Worm (Caenorhabditis elegans): ENCODE measurements around the gene nhr-205.

The nhr-205 gene

ce11 chrV:10114329-10114728, 32.8 kb upstream of the nhr-205 start, which contains the start of gene cht-5:
Gene cht-5 (plus strand): TSS chrV:10114629.
- TF ChIP-seq ets-7 (tag; optimal IDR thresholded peaks at IDR 0.05), result no peak
- no peak for TF ChIP-seq hmg-4 (GFP tag; optimal IDR thresholded peaks at IDR 0.05)
- no peak for TF ChIP-seq scrt-1 (GFP tag; IDR thresholded peaks at IDR 0.05)
- no peak for TF ChIP-seq flt-1 (GFP tag; IDR thresholded peaks at IDR 0.05)
- no peak for TF ChIP-seq B0310.2 (tag; optimal IDR thresholded peaks at IDR 0.05)
- no peak for TF ChIP-seq tbx-11 (GFP tag; IDR thresholded peaks at IDR 0.05)
- no peak for TF ChIP-seq ceh-13 (GFP tag; optimal IDR thresholded peaks at IDR 0.05)
- no peak for TF ChIP-seq tbx-37 (GFP tag; conservative IDR thresholded peaks at IDR 0.05)
- TF ChIP-seq F13C5.2 (tag; optimal IDR thresholded peaks at IDR 0.05), result no peak
- no peak for TF ChIP-seq pes-1 (GFP tag; IDR thresholded peaks at IDR 0.05)
- TF ChIP-seq aly-1 (tag; optimal IDR thresholded peaks at IDR 0.05), result no peak
- no peak for TF ChIP-seq sea-1 (GFP tag; conservative IDR thresholded peaks at IDR 0.05)
- no peak for TF ChIP-seq ama-1 (optimal IDR thresholded peaks at IDR 0.05)
- TF ChIP-seq hmbx-1 (tag; optimal IDR thresholded peaks at IDR 0.05), result no peak
- TF ChIP-seq tra-4 (tag; optimal IDR thresholded peaks at IDR 0.05), result no peak
- no peak for TF ChIP-seq hnd-1 (tag; optimal IDR thresholded peaks at IDR 0.05)
- no peak for TF ChIP-seq ceh-36 (tag; optimal IDR thresholded peaks at IDR 0.05)

DNA sequence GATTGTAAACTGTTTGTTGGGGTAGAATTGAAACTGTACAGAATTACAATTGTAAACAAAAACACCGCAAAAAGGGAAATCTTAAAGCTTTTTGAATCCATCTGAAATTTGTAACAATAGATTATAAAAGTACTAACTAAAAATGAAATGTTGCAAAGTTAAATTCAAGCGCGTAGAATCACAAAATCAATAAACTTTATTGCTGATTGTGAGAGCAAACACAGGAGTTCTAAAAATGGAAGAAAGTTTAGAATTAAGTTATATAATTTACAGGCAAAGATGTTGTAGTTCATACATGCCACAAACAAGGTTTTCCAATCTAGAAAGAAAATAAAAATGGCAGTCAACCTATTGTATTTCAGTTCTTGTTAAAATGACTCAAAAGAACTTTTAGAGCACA, 30.6 kb upstream of the nhr-205 start, which contains the start of gene C08B6.3:
TSS of gene C08B6.3 (minus strand) at position 101 of the 400 bp plus-strand sequence.
- no peak for TF ChIP-seq tbx-11 (GFP tag; IDR thresholded peaks at IDR 0.05)
- TF ChIP-seq pes-1 (GFP tag; IDR thresholded peaks at IDR 0.05), result no peak
- TF ChIP-seq tbx-37 (GFP tag; conservative IDR thresholded peaks at IDR 0.05), result no peak
- no peak for TF ChIP-seq B0310.2 (tag; optimal IDR thresholded peaks at IDR 0.05)
- TF ChIP-seq ceh-13 (GFP tag; optimal IDR thresholded peaks at IDR 0.05), result no peak
- no peak for TF ChIP-seq F13C5.2 (tag; optimal IDR thresholded peaks at IDR 0.05)
- no peak for TF ChIP-seq ama-1 (optimal IDR thresholded peaks at IDR 0.05)
- no peak for TF ChIP-seq ceh-36 (tag; optimal IDR thresholded peaks at IDR 0.05)
- no peak for TF ChIP-seq scrt-1 (GFP tag; IDR thresholded peaks at IDR 0.05)
- TF ChIP-seq ets-7 (tag; optimal IDR thresholded peaks at IDR 0.05), result no peak
- no peak for TF ChIP-seq hmg-4 (GFP tag; optimal IDR thresholded peaks at IDR 0.05)
- no peak for TF ChIP-seq hmbx-1 (tag; optimal IDR thresholded peaks at IDR 0.05)
- TF ChIP-seq hnd-1 (tag; optimal IDR thresholded peaks at IDR 0.05), result no peak

DNA sequence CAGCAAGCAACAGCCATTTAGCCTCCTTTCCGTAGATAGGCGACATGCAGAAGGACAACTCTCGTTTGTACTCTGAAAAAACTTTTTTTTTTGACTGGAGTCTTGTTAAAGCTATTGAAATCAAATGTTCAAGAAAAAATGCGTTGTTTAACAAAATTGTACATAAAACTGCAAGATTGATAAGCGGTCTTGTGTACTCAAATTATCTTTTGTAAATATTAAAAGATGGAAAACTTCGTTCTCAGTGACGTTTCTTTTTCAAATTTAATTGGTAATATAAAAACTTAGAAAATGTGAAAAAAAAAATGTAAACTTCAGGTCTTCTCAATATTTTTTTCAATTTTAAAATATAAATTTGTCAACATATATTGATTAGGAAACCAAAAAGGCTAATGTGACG, 29.6 kb upstream of the nhr-205 start:
- TF ChIP-seq scrt-1 (GFP tag; IDR thresholded peaks at IDR 0.05), result no peak
- TF ChIP-seq tra-4 (tag; optimal IDR thresholded peaks at IDR 0.05), result no peak
- no peak for TF ChIP-seq B0310.2 (tag; optimal IDR thresholded peaks at IDR 0.05)
- TF ChIP-seq ceh-13 (GFP tag; optimal IDR thresholded peaks at IDR 0.05), result no peak
- no peak for TF ChIP-seq ets-7 (tag; optimal IDR thresholded peaks at IDR 0.05)
- TF ChIP-seq tbx-37 (GFP tag; conservative IDR thresholded peaks at IDR 0.05), result no peak
- no peak for TF ChIP-seq aly-1 (tag; optimal IDR thresholded peaks at IDR 0.05)
- TF ChIP-seq hnd-1 (tag; optimal IDR thresholded peaks at IDR 0.05), result no peak
- TF ChIP-seq hmbx-1 (tag; optimal IDR thresholded peaks at IDR 0.05), result no peak
- no peak for TF ChIP-seq sea-1 (GFP tag; conservative IDR thresholded peaks at IDR 0.05)
- no peak for TF ChIP-seq flt-1 (GFP tag; IDR thresholded peaks at IDR 0.05)
- TF ChIP-seq ama-1 (optimal IDR thresholded peaks at IDR 0.05), result no peak
- no peak for TF ChIP-seq F13C5.2 (tag; optimal IDR thresholded peaks at IDR 0.05)
- no peak for TF ChIP-seq tbx-11 (GFP tag; IDR thresholded peaks at IDR 0.05)
- no peak for TF ChIP-seq ceh-36 (tag; optimal IDR thresholded peaks at IDR 0.05)

ce11 chrV:10107309-10107708, 25.7 kb upstream of the nhr-205 start, which contains the start of gene C08B6.11:
Gene C08B6.11 (plus strand): TSS chrV:10107609.
- TF ChIP-seq F13C5.2 (tag; optimal IDR thresholded peaks at IDR 0.05), result no peak
- no peak for TF ChIP-seq hmg-4 (GFP tag; optimal IDR thresholded peaks at IDR 0.05)
- no peak for TF ChIP-seq scrt-1 (GFP tag; IDR thresholded peaks at IDR 0.05)
- no peak for TF ChIP-seq pes-1 (GFP tag; IDR thresholded peaks at IDR 0.05)
- TF ChIP-seq sea-1 (GFP tag; conservative IDR thresholded peaks at IDR 0.05), result no peak
- TF ChIP-seq hnd-1 (tag; optimal IDR thresholded peaks at IDR 0.05), result no peak
- no peak for TF ChIP-seq tra-4 (tag; optimal IDR thresholded peaks at IDR 0.05)

- TF ChIP-seq tbx-37 (GFP tag; conservative IDR thresholded peaks at IDR 0.05), result no peak
- TF ChIP-seq ets-7 (tag; optimal IDR thresholded peaks at IDR 0.05), result no peak
- TF ChIP-seq tra-4 (tag; optimal IDR thresholded peaks at IDR 0.05), result no peak
- TF ChIP-seq ceh-36 (tag; optimal IDR thresholded peaks at IDR 0.05), result no peak
- no peak for TF ChIP-seq ceh-13 (GFP tag; optimal IDR thresholded peaks at IDR 0.05)
- no peak for TF ChIP-seq aly-1 (tag; optimal IDR thresholded peaks at IDR 0.05)
- TF ChIP-seq scrt-1 (GFP tag; IDR thresholded peaks at IDR 0.05), result no peak
Observed at ce11 chrV:10105412-10105811, 23.8 kb upstream of the nhr-205 start, which contains the start of gene C08B6.2. Gene C08B6.2 (plus strand): TSS chrV:10105712.

DNA sequence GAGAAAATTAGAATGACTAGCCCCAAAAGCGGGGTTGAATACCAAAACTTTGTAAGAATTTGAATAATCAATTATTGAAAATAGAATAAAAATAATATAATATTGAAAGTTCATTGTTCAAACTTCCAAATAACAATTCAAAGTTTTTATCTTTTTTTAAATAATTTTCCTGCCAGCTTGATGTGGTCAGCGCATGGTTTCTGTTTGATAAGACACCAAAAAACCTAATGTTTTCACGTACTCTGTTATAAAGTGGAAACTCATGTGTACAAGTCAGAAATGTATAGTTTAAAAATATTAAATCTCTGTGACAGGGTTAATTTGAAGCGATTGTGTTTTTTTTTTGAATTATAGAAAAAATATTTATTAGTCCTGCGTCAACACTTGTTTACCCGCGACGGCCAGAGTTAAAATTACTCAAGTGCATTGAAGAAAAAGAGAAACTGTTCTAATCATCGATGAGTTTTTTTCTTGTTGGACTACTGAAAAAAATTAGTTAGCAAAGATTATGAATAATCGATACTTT, 23.3 kb upstream of the nhr-205 start, which contains the start of gene ugt-17:
TSS of gene ugt-17 (minus strand) at position 180 of the 526 bp plus-strand sequence.
- TF ChIP-seq ceh-13 (GFP tag; optimal IDR thresholded peaks at IDR 0.05) (no peak), scrt-1 (GFP tag; IDR thresholded peaks at IDR 0.05) (no peak), pes-1 (GFP tag; IDR thresholded peaks at IDR 0.05) (no peak), ceh-36 (tag; optimal IDR thresholded peaks at IDR 0.05) (no peak), ets-7 (tag; optimal IDR thresholded peaks at IDR 0.05) (no peak), flt-1 (GFP tag; IDR thresholded peaks at IDR 0.05) (no peak), sea-1 (GFP tag; conservative IDR thresholded peaks at IDR 0.05) (no peak), tbx-11 (GFP tag; IDR thresholded peaks at IDR 0.05) (no peak), tbx-37 (GFP tag; conservative IDR thresholded peaks at IDR 0.05) (no peak), hmbx-1 (tag; optimal IDR thresholded peaks at IDR 0.05) (no peak), F13C5.2 (tag; optimal IDR thresholded peaks at IDR 0.05) (no peak), aly-1 (tag; optimal IDR thresholded peaks at IDR 0.05) (no peak), hnd-1 (tag; optimal IDR thresholded peaks at IDR 0.05) (no peak)

DNA sequence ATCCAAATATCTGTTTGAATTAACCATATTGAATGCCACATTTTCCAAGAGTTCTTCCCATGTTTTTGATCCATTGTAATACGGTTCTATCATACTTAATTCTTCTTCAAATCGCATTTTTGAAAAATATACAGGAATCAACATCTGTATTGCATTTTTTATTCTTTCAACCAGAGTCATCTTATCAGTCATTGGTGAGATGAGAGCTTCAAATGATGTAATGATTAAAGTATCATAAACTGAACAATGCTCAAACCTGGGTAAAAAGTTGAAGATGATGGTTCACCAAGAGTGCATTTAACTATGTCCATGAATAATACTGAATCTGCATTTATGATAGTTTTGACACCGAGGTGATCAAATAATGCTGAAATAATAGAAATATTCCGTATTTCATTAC, 22.2 kb upstream of the nhr-205 start:
- TF ChIP-seq ama-1 (optimal IDR thresholded peaks at IDR 0.05) (no peak), hnd-1 (tag; optimal IDR thresholded peaks at IDR 0.05) (no peak), flt-1 (GFP tag; IDR thresholded peaks at IDR 0.05) (no peak), F13C5.2 (tag; optimal IDR thresholded peaks at IDR 0.05) (no peak), aly-1 (tag; optimal IDR thresholded peaks at IDR 0.05) (no peak), scrt-1 (GFP tag; IDR thresholded peaks at IDR 0.05) (no peak), ceh-13 (GFP tag; optimal IDR thresholded peaks at IDR 0.05) (no peak), tra-4 (tag; optimal IDR thresholded peaks at IDR 0.05) (no peak), pes-1 (GFP tag; IDR thresholded peaks at IDR 0.05) (no peak), tbx-37 (GFP tag; conservative IDR thresholded peaks at IDR 0.05) (no peak), hmg-4 (GFP tag; optimal IDR thresholded peaks at IDR 0.05) (no peak), ceh-36 (tag; optimal IDR thresholded peaks at IDR 0.05) (no peak), tbx-11 (GFP tag; IDR thresholded peaks at IDR 0.05) (no peak), hmbx-1 (tag; optimal IDR thresholded peaks at IDR 0.05) (no peak), ets-7 (tag; optimal IDR thresholded peaks at IDR 0.05) (no peak), B0310.2 (tag; optimal IDR thresholded peaks at IDR 0.05) (no peak), sea-1 (GFP tag; conservative IDR thresholded peaks at IDR 0.05) (no peak)

Data from whole organism, early embryonic.